Worm (Caenorhabditis elegans): ENCODE results near the gene kin-20.

The kin-20 gene

ce11 chrX:15309138-15309537, 31.6 kb upstream of the kin-20 start, which contains the start of gene nhr-91:
nhr-91 (plus strand) TSS chrX:15309369.
- TF ChIP-seq flt-1 (GFP tag; IDR thresholded peaks at IDR 0.05) (no peak), klf-2 (GFP tag; conservative IDR thresholded peaks at IDR 0.05) (no peak), tab-1 (GFP tag; IDR thresholded peaks at IDR 0.05) (no peak), T22C8.4 (GFP tag; IDR thresholded peaks at IDR 0.05) (no peak), med-1 (GFP tag; optimal IDR thresholded peaks at IDR 0.05; ENCODE audit: insufficient read depth) (no peak), ref-1 (GFP tag; conservative IDR thresholded peaks at IDR 0.05) (no peak), ztf-29 (GFP tag; IDR thresholded peaks at IDR 0.05) (no peak), cog-1 (tag; optimal IDR thresholded peaks at IDR 0.05) (no peak), ztf-23 (GFP tag; IDR thresholded peaks at IDR 0.05) (no peak)

ce11 chrX:15308685-15309084, 31.1 kb upstream of the kin-20 start:
- TF ChIP-seq flt-1 (GFP tag; IDR thresholded peaks at IDR 0.05) = no peak
- no peak for TF ChIP-seq klf-2 (GFP tag; conservative IDR thresholded peaks at IDR 0.05)
- TF ChIP-seq tab-1 (GFP tag; IDR thresholded peaks at IDR 0.05) = no peak
- no peak for TF ChIP-seq T22C8.4 (GFP tag; IDR thresholded peaks at IDR 0.05)
- no peak for TF ChIP-seq ref-1 (GFP tag; conservative IDR thresholded peaks at IDR 0.05)
- no peak for TF ChIP-seq med-1 (GFP tag; optimal IDR thresholded peaks at IDR 0.05; ENCODE audit: insufficient read depth)
- no peak for TF ChIP-seq ztf-29 (GFP tag; IDR thresholded peaks at IDR 0.05)
- TF ChIP-seq ztf-23 (GFP tag; IDR thresholded peaks at IDR 0.05) = no peak
- TF ChIP-seq cog-1 (tag; optimal IDR thresholded peaks at IDR 0.05) = no peak

- no peak for TF ChIP-seq med-1 (GFP tag; optimal IDR thresholded peaks at IDR 0.05; ENCODE audit: insufficient read depth)
- no peak for TF ChIP-seq tab-1 (GFP tag; IDR thresholded peaks at IDR 0.05)
- TF ChIP-seq T22C8.4 (GFP tag; IDR thresholded peaks at IDR 0.05) = no peak
- no peak for TF ChIP-seq klf-2 (GFP tag; conservative IDR thresholded peaks at IDR 0.05)
- TF ChIP-seq ztf-29 (GFP tag; IDR thresholded peaks at IDR 0.05) = no peak
- no peak for TF ChIP-seq ztf-23 (GFP tag; IDR thresholded peaks at IDR 0.05)
- TF ChIP-seq ref-1 (GFP tag; conservative IDR thresholded peaks at IDR 0.05) = no peak
- TF ChIP-seq cog-1 (tag; optimal IDR thresholded peaks at IDR 0.05) = no peak
- TF ChIP-seq flt-1 (GFP tag; IDR thresholded peaks at IDR 0.05) = no peak
Measured at ce11 chrX:15307677-15308076, 30.1 kb upstream of the kin-20 start.

ce11 chrX:15302863-15303262, 25.3 kb upstream of the kin-20 start, which contains the start of gene ser-2:
ser-2 (minus strand) TSS chrX:15302963.
- no peak for TF ChIP-seq flt-1 (GFP tag; IDR thresholded peaks at IDR 0.05)
- TF ChIP-seq cog-1 (tag; optimal IDR thresholded peaks at IDR 0.05) = no peak
- TF ChIP-seq klf-2 (GFP tag; conservative IDR thresholded peaks at IDR 0.05) = no peak
- TF ChIP-seq ztf-23 (GFP tag; IDR thresholded peaks at IDR 0.05) = no peak
- no peak for TF ChIP-seq ref-1 (GFP tag; conservative IDR thresholded peaks at IDR 0.05)
- no peak for TF ChIP-seq med-1 (GFP tag; optimal IDR thresholded peaks at IDR 0.05; ENCODE audit: insufficient read depth)
- no peak for TF ChIP-seq T22C8.4 (GFP tag; IDR thresholded peaks at IDR 0.05)
- no peak for TF ChIP-seq ztf-29 (GFP tag; IDR thresholded peaks at IDR 0.05)
- no peak for TF ChIP-seq tab-1 (GFP tag; IDR thresholded peaks at IDR 0.05)

- TF ChIP-seq cog-1 (tag; optimal IDR thresholded peaks at IDR 0.05) (no peak), flt-1 (GFP tag; IDR thresholded peaks at IDR 0.05) (no peak), tab-1 (GFP tag; IDR thresholded peaks at IDR 0.05) (no peak), ztf-29 (GFP tag; IDR thresholded peaks at IDR 0.05) (no peak), med-1 (GFP tag; optimal IDR thresholded peaks at IDR 0.05; ENCODE audit: insufficient read depth) (no peak), T22C8.4 (GFP tag; IDR thresholded peaks at IDR 0.05) (no peak), ztf-23 (GFP tag; IDR thresholded peaks at IDR 0.05) (no peak), klf-2 (GFP tag; conservative IDR thresholded peaks at IDR 0.05) (no peak), ref-1 (GFP tag; conservative IDR thresholded peaks at IDR 0.05) (no peak)
Measured at ce11 chrX:15300002-15300401, 22.4 kb upstream of the kin-20 start.

ce11 chrX:15297396-15297827, 19.8 kb upstream of the kin-20 start:
- TF ChIP-seq T22C8.4 (GFP tag; IDR thresholded peaks at IDR 0.05) (peak; percentile 84), ref-1 (GFP tag; conservative IDR thresholded peaks at IDR 0.05) (peak; percentile 73), ztf-23 (GFP tag; IDR thresholded peaks at IDR 0.05) (peak; percentile 82), med-1 (GFP tag; optimal IDR thresholded peaks at IDR 0.05; ENCODE audit: insufficient read depth) (peak; percentile 16), klf-2 (GFP tag; conservative IDR thresholded peaks at IDR 0.05) (no peak), cog-1 (tag; optimal IDR thresholded peaks at IDR 0.05) (peak; percentile 6), flt-1 (GFP tag; IDR thresholded peaks at IDR 0.05) (peak; percentile 93), tab-1 (GFP tag; IDR thresholded peaks at IDR 0.05) (peak; percentile 86), ztf-29 (GFP tag; IDR thresholded peaks at IDR 0.05) (peak; percentile 90)

ce11 chrX:15285554-15285953, 8.0 kb upstream of the kin-20 start:
- no peak for TF ChIP-seq med-1 (GFP tag; optimal IDR thresholded peaks at IDR 0.05; ENCODE audit: insufficient read depth)
- no peak for TF ChIP-seq ztf-23 (GFP tag; IDR thresholded peaks at IDR 0.05)
- no peak for TF ChIP-seq ref-1 (GFP tag; conservative IDR thresholded peaks at IDR 0.05)
- TF ChIP-seq tab-1 (GFP tag; IDR thresholded peaks at IDR 0.05) = no peak
- no peak for TF ChIP-seq ztf-29 (GFP tag; IDR thresholded peaks at IDR 0.05)
- no peak for TF ChIP-seq T22C8.4 (GFP tag; IDR thresholded peaks at IDR 0.05)
- no peak for TF ChIP-seq flt-1 (GFP tag; IDR thresholded peaks at IDR 0.05)
- no peak for TF ChIP-seq cog-1 (tag; optimal IDR thresholded peaks at IDR 0.05)
- TF ChIP-seq klf-2 (GFP tag; conservative IDR thresholded peaks at IDR 0.05) = no peak

- TF ChIP-seq ztf-23 (GFP tag; IDR thresholded peaks at IDR 0.05) (no peak), klf-2 (GFP tag; conservative IDR thresholded peaks at IDR 0.05) (no peak), cog-1 (tag; optimal IDR thresholded peaks at IDR 0.05) (no peak), ref-1 (GFP tag; conservative IDR thresholded peaks at IDR 0.05) (no peak), ztf-29 (GFP tag; IDR thresholded peaks at IDR 0.05) (no peak), flt-1 (GFP tag; IDR thresholded peaks at IDR 0.05) (no peak), tab-1 (GFP tag; IDR thresholded peaks at IDR 0.05) (no peak), T22C8.4 (GFP tag; IDR thresholded peaks at IDR 0.05) (no peak), med-1 (GFP tag; optimal IDR thresholded peaks at IDR 0.05; ENCODE audit: insufficient read depth) (no peak)
Measured at ce11 chrX:15283740-15284139, 6.2 kb upstream of the kin-20 start, which contains the start of gene jud-4. jud-4 (plus strand) TSS chrX:15284115.

- TF ChIP-seq T22C8.4 (GFP tag; IDR thresholded peaks at IDR 0.05) (no peak), ztf-29 (GFP tag; IDR thresholded peaks at IDR 0.05) (no peak), ref-1 (GFP tag; conservative IDR thresholded peaks at IDR 0.05) (no peak), klf-2 (GFP tag; conservative IDR thresholded peaks at IDR 0.05) (no peak), ztf-23 (GFP tag; IDR thresholded peaks at IDR 0.05) (no peak), cog-1 (tag; optimal IDR thresholded peaks at IDR 0.05) (no peak), flt-1 (GFP tag; IDR thresholded peaks at IDR 0.05) (no peak), tab-1 (GFP tag; IDR thresholded peaks at IDR 0.05) (no peak), med-1 (GFP tag; optimal IDR thresholded peaks at IDR 0.05; ENCODE audit: insufficient read depth) (no peak)
Measured at ce11 chrX:15281248-15281647, 3.7 kb upstream of the kin-20 start.
